Fruit fly (Drosophila melanogaster): Measurements from ENCODE around the gene toc.

Gene toc

dm6 chr2L:3172745-3173271 is 28.2 kb upstream of the toc start (continued):
- TF ChIP-seq CG13624 (GFP tag; optimal IDR thresholded peaks at IDR 0.05), result no peak
- TF ChIP-seq CG6272 (GFP tag; IDR thresholded peaks at IDR 0.05), result no peak
- no peak for TF ChIP-seq mirr (GFP tag; optimal IDR thresholded peaks at IDR 0.05)
- no peak for TF ChIP-seq NC2α (GFP tag; optimal IDR thresholded peaks at IDR 0.05)
- peak; percentile 63; the same call in 1 of the 2 replicates for TF ChIP-seq Rfx (GFP tag; IDR thresholded peaks at IDR 0.05)
- TF ChIP-seq E2f1 (GFP tag; IDR thresholded peaks at IDR 0.05), result no peak
- no peak for TF ChIP-seq tx (GFP tag; optimal IDR thresholded peaks at IDR 0.05)
- TF ChIP-seq CG2202 (tag; optimal IDR thresholded peaks at IDR 0.05), result no peak
- TF ChIP-seq ci (GFP tag; IDR thresholded peaks at IDR 0.05), result peak; percentile 72; the same call in 2 of the 3 replicates
- TF ChIP-seq CG18262 (tag; optimal IDR thresholded peaks at IDR 0.05), result peak; percentile 58
- TF ChIP-seq cas (GFP tag; IDR thresholded peaks at IDR 0.05), result no peak
- TF ChIP-seq CG17186 (GFP tag; optimal IDR thresholded peaks at IDR 0.05), result peak; percentile 99
- TF ChIP-seq CG9437 (GFP tag; optimal IDR thresholded peaks at IDR 0.05), result no peak
- TF ChIP-seq CG12391 (tag; optimal IDR thresholded peaks at IDR 0.05), result peak; percentile 20
- TF ChIP-seq sima (GFP tag; optimal IDR thresholded peaks at IDR 0.05), result no peak
- TF ChIP-seq CG12219 (GFP tag; optimal IDR thresholded peaks at IDR 0.05), result no peak
- TF ChIP-seq CTCF (GFP tag; optimal IDR thresholded peaks at IDR 0.05), result peak; percentile 30
- TF ChIP-seq az2 (GFP tag; optimal IDR thresholded peaks at IDR 0.05), result no peak
- no peak; the same call in 2 of the 3 replicates for TF ChIP-seq CG17361 (GFP tag; IDR thresholded peaks at IDR 0.05)
- no peak for TF ChIP-seq CG13775 (GFP tag; optimal IDR thresholded peaks at IDR 0.05)
- no peak for TF ChIP-seq Hsf (GFP tag; optimal IDR thresholded peaks at IDR 0.05)
- TF ChIP-seq Doc3 (GFP tag; IDR thresholded peaks at IDR 0.05; ENCODE audit: partially characterized antibody), result peak; percentile 31; the same call in 1 of the 3 replicates
- peak; percentile 84 for TF ChIP-seq CG15479 (GFP tag; optimal IDR thresholded peaks at IDR 0.05)
- TF ChIP-seq CG8924 (tag; optimal IDR thresholded peaks at IDR 0.05), result peak; percentile 41
- peak; percentile 19; the same call in 1 of the 2 replicates for TF ChIP-seq Adf1 (GFP tag; IDR thresholded peaks at IDR 0.05)
- TF ChIP-seq lmd (GFP tag; IDR thresholded peaks at IDR 0.05), result no peak
- no peak for TF ChIP-seq Atf-2 (GFP tag; optimal IDR thresholded peaks at IDR 0.05)
- no peak for TF ChIP-seq Trl (optimal IDR thresholded peaks at IDR 0.05)
- TF ChIP-seq Trl (GFP tag; optimal IDR thresholded peaks at IDR 0.05), result no peak
- peak; percentile 62 for TF ChIP-seq Asciz (GFP tag; optimal IDR thresholded peaks at IDR 0.05)
- TF ChIP-seq CrebB (tag; optimal IDR thresholded peaks at IDR 0.05), result no peak
- no peak for TF ChIP-seq CG6683 (GFP tag; optimal IDR thresholded peaks at IDR 0.05)
- TF ChIP-seq CG14014 (GFP tag; IDR thresholded peaks at IDR 0.05), result no peak; the same call in 1 of the 2 replicates
- TF ChIP-seq CG17568 (GFP tag; optimal IDR thresholded peaks at IDR 0.05), result peak; percentile 26
- TF ChIP-seq gfzf (GFP tag; optimal IDR thresholded peaks at IDR 0.05), result no peak
- no peak for TF ChIP-seq CG17912 (GFP tag; optimal IDR thresholded peaks at IDR 0.05)
- TF ChIP-seq prd (optimal IDR thresholded peaks at IDR 0.05), result no peak
- 0 out of 3 replicates have a peak, but pooled peaks have one; percentile 6 for TF ChIP-seq prd (GFP tag; IDR thresholded peaks at IDR 0.05)
- no peak for TF ChIP-seq CG5953 (GFP tag; IDR thresholded peaks at IDR 0.05)
- no peak for TF ChIP-seq CG17612 (GFP tag; IDR thresholded peaks at IDR 0.05)
- TF ChIP-seq Dip3 (GFP tag; optimal IDR thresholded peaks at IDR 0.05), result no peak
- TF ChIP-seq Doc2 (GFP tag; IDR thresholded peaks at IDR 0.05), result no peak
- no peak for TF ChIP-seq Max (GFP tag; optimal IDR thresholded peaks at IDR 0.05)
- TF ChIP-seq zfh2 (GFP tag; optimal IDR thresholded peaks at IDR 0.05), result no peak
- TF ChIP-seq hkb (optimal IDR thresholded peaks at IDR 0.05), result no peak
- peak; percentile 79 for TF ChIP-seq hkb (GFP tag; IDR thresholded peaks at IDR 0.05)
- TF ChIP-seq org-1 (GFP tag; optimal IDR thresholded peaks at IDR 0.05), result no peak
- no peak for TF ChIP-seq dysf (GFP tag; IDR thresholded peaks at IDR 0.05)
- TF ChIP-seq inv (GFP tag; IDR thresholded peaks at IDR 0.05; ENCODE audit: partially characterized antibody), result peak; percentile 52; the same call in 1 of the 2 replicates
- no peak for TF ChIP-seq Mrtf (GFP tag; IDR thresholded peaks at IDR 0.05)
- TF ChIP-seq CG9215 (GFP tag; IDR thresholded peaks at IDR 0.05), result no peak
- no peak for TF ChIP-seq ap (GFP tag; IDR thresholded peaks at IDR 0.05)
- TF ChIP-seq CG6654 (GFP tag; optimal IDR thresholded peaks at IDR 0.05), result no peak
